Fruit fly (Drosophila melanogaster) whole organism, larva: ENCODE measurements around the gene CG31345.

Source experiments
- noc ChIP-seq: fragments of 200-800 bp; sonication (Bioruptor generic); optimal IDR thresholded peaks from 3 replicates; lab custom pipeline; 2019; ENCODE audit warnings: missing biosample characterization, mild to moderate bottlenecking, missing genetic modification characterization, moderate library complexity

CG31345 gene

dm6 chr3R:12816979-12817594 lies at the start of gene CG31345:
Gene CG31345 (minus strand): TSS chr3R:12817029.
- TF ChIP-seq noc (tag; lab: Kevin White, UChicago) = no peak

- TF ChIP-seq noc (tag; lab: Kevin White, UChicago) = no peak
Observed at dm6 chr3R:12859146-12859545, 42.3 kb upstream of the CG31345 start, which contains the start of gene CG10126. Gene CG10126 (minus strand): TSS chr3R:12859246.

dm6 chr3R:12858079-12858478 lies 41.2 kb upstream of the CG31345 start:
- no peak for TF ChIP-seq noc (tag; lab: Kevin White, UChicago)

dm6 chr3R:12857527-12857926 lies 40.7 kb upstream of the CG31345 start:
- no peak for TF ChIP-seq noc (tag; lab: Kevin White, UChicago)

- no peak for TF ChIP-seq noc (tag; lab: Kevin White, UChicago)
Observed at dm6 chr3R:12848313-12848712, 31.5 kb upstream of the CG31345 start, which contains the start of gene beat-Va. Gene beat-Va (minus strand): TSS chr3R:12848419.

- no peak for TF ChIP-seq noc (tag; lab: Kevin White, UChicago)
Observed at dm6 chr3R:12827837-12828236, 11.0 kb upstream of the CG31345 start.

dm6 chr3R:12803288-12803687 lies 13.5 kb downstream of the CG31345 start:
- no peak for TF ChIP-seq noc (tag; lab: Kevin White, UChicago)

- no peak for TF ChIP-seq noc (tag; lab: Kevin White, UChicago)
Observed at dm6 chr3R:12783152-12783551, 33.7 kb downstream of the CG31345 start, which contains the start of gene beat-Vc. Gene beat-Vc (minus strand): TSS chr3R:12783216.
